2 fruit fly cellular contexts compared by ENCODE assay signal in the genomic region with DNA sequence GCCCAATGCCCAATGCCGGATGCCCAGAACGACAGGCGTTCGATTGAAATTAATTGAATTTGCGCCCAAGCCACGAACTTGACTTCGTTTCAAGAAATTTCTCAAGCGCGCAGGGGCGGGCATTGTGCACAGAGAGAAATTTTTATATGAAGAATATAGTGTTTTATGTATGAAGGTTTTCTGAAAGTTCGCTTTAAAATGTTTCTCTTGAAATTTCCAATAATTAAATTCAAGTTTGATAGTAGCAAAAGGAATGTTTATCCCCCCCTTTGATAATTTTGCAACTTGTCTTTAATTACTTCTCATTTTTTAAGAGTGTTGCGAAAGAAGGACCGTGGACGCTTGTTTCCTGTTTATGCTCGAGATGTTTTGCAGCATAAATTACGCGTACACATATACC.
TF ChIP-seq lines count a peak whose summit lies in the region.

No protein-coding gene starts in this region.

TF ChIP-seq in whole organism, embryonic, 481 proteins besides CTCF, POLR2A, EP300 and RAD21 (continued from another document and continues in another):
- TF ChIP-seq CG17612 (GFP tag; IDR thresholded peaks at IDR 0.05; lab: Robert Waterston, UW) (no peak), ac (GFP tag; optimal IDR thresholded peaks at IDR 0.05; lab: Kevin White, UChicago) (no peak), mld (GFP tag; IDR thresholded peaks at IDR 0.05; lab: Robert Waterston, UW; ENCODE audit: partially characterized antibody) (no peak), Xbp1 (GFP tag; optimal IDR thresholded peaks at IDR 0.05; lab: Kevin White, UChicago) (peak; percentile 20), klu (GFP tag; IDR thresholded peaks at IDR 0.05; lab: Robert Waterston, UW) (no peak), Scr (GFP tag; IDR thresholded peaks at IDR 0.05; lab: Robert Waterston, UW; ENCODE audit: partially characterized antibody) (no peak), sisA (GFP tag; IDR thresholded peaks at IDR 0.05; lab: Robert Waterston, UW) (no peak; the same call in 1 of the 2 replicates), Neu2 (GFP tag; optimal IDR thresholded peaks at IDR 0.05; lab: Kevin White, UChicago; ENCODE audit: borderline replicate concordance) (no peak), pita (GFP tag; optimal IDR thresholded peaks at IDR 0.05; lab: Kevin White, UChicago) (no peak), CG32767 (GFP tag; IDR thresholded peaks at IDR 0.05; lab: Robert Waterston, UW) (no peak), Doc2 (GFP tag; IDR thresholded peaks at IDR 0.05; lab: Robert Waterston, UW) (no peak), aop (GFP tag; IDR thresholded peaks at IDR 0.05; lab: Robert Waterston, UW) (no peak), CG12769 (tag; optimal IDR thresholded peaks at IDR 0.05; lab: Kevin White, UChicago) (no peak), CG12104 (GFP tag; optimal IDR thresholded peaks at IDR 0.05; lab: Kevin White, UChicago) (no peak), CG31441 (GFP tag; IDR thresholded peaks at IDR 0.05; lab: Robert Waterston, UW) (peak; percentile 42; the same call in 1 of the 2 replicates), repo (GFP tag; optimal IDR thresholded peaks at IDR 0.05; lab: Kevin White, UChicago) (no peak), CG4707 (GFP tag; optimal IDR thresholded peaks at IDR 0.05; lab: Kevin White, UChicago) (no peak), HLH4C (GFP tag; IDR thresholded peaks at IDR 0.05; lab: Robert Waterston, UW; ENCODE audit: partially characterized antibody) (no peak), CG14667 (GFP tag; IDR thresholded peaks at IDR 0.05; lab: Robert Waterston, UW) (no peak), CG12071 (GFP tag; optimal IDR thresholded peaks at IDR 0.05; lab: Kevin White, UChicago) (no peak), Nf-YC (tag; optimal IDR thresholded peaks at IDR 0.05; lab: Kevin White, UChicago) (no peak), CG13123 (GFP tag; optimal IDR thresholded peaks at IDR 0.05; lab: Kevin White, UChicago) (no peak), pzg (GFP tag; optimal IDR thresholded peaks at IDR 0.05; lab: Kevin White, UChicago) (no peak), CG10274 (GFP tag; optimal IDR thresholded peaks at IDR 0.05; lab: Kevin White, UChicago) (no peak), CG4854 (GFP tag; optimal IDR thresholded peaks at IDR 0.05; lab: Kevin White, UChicago) (no peak), Fer2 (tag; optimal IDR thresholded peaks at IDR 0.05; lab: Kevin White, UChicago) (no peak), Ada2b (GFP tag; IDR thresholded peaks at IDR 0.05; lab: Robert Waterston, UW) (0 out of 2 replicates have a peak, but pooled peaks have one; percentile 8), TFAM (GFP tag; optimal IDR thresholded peaks at IDR 0.05; lab: Kevin White, UChicago) (no peak), insv (GFP tag; optimal IDR thresholded peaks at IDR 0.05; lab: Kevin White, UChicago) (no peak), CG2129 (GFP tag; IDR thresholded peaks at IDR 0.05; lab: Robert Waterston, UW; ENCODE audit: partially characterized antibody) (no peak), nmo (GFP tag; optimal IDR thresholded peaks at IDR 0.05; lab: Kevin White, UChicago) (peak; percentile 17), Sox100B (GFP tag; optimal IDR thresholded peaks at IDR 0.05; lab: Kevin White, UChicago) (peak; percentile 5), CG14441 (GFP tag; IDR thresholded peaks at IDR 0.05; lab: Robert Waterston, UW) (no peak), ash1 (GFP tag; optimal IDR thresholded peaks at IDR 0.05; lab: Kevin White, UChicago) (no peak), sob (GFP tag; IDR thresholded peaks at IDR 0.05; lab: Robert Waterston, UW) (no peak), CG15601 (tag; optimal IDR thresholded peaks at IDR 0.05; lab: Kevin White, UChicago) (peak; percentile 11), CG3995 (GFP tag; optimal IDR thresholded peaks at IDR 0.05; lab: Kevin White, UChicago) (no peak), disco-r (GFP tag; optimal IDR thresholded peaks at IDR 0.05; lab: Kevin White, UChicago) (no peak), Ets65A (GFP tag; lab: Kevin White, UChicago) (peak; percentile 69), gsb-n (tag; optimal IDR thresholded peaks at IDR 0.05; lab: Kevin White, UChicago) (no peak), CG18476 (GFP tag; optimal IDR thresholded peaks at IDR 0.05; lab: Kevin White, UChicago) (no peak), CG7928 (GFP tag; optimal IDR thresholded peaks at IDR 0.05; lab: Kevin White, UChicago) (no peak), nerfin-1 (tag; optimal IDR thresholded peaks at IDR 0.05; lab: Kevin White, UChicago) (peak; percentile 9), CG10431 (GFP tag; optimal IDR thresholded peaks at IDR 0.05; lab: Kevin White, UChicago) (no peak), Vsx1 (GFP tag; optimal IDR thresholded peaks at IDR 0.05; lab: Kevin White, UChicago) (no peak), pfk (GFP tag; optimal IDR thresholded peaks at IDR 0.05; lab: Kevin White, UChicago) (no peak), CG43689 (GFP tag; IDR thresholded peaks at IDR 0.05; lab: Robert Waterston, UW) (no peak), CG1603 (tag; optimal IDR thresholded peaks at IDR 0.05; lab: Kevin White, UChicago) (no peak), CG1529 (GFP tag; optimal IDR thresholded peaks at IDR 0.05; lab: Kevin White, UChicago) (no peak), CG8388 (GFP tag; optimal IDR thresholded peaks at IDR 0.05; lab: Kevin White, UChicago) (no peak), Hmx (GFP tag; optimal IDR thresholded peaks at IDR 0.05; lab: Kevin White, UChicago) (no peak), GATAe (GFP tag; conservative IDR thresholded peaks at IDR 0.05; lab: Robert Waterston, UW) (no peak), CG9932 (GFP tag; IDR thresholded peaks at IDR 0.05; lab: Robert Waterston, UW) (no peak), dmrt11E (tag; optimal IDR thresholded peaks at IDR 0.05; lab: Kevin White, UChicago) (peak; percentile 48), CG17186 (GFP tag; optimal IDR thresholded peaks at IDR 0.05; lab: Kevin White, UChicago) (no peak), YL-1 (GFP tag; optimal IDR thresholded peaks at IDR 0.05; lab: Kevin White, UChicago) (no peak), crp (GFP tag; optimal IDR thresholded peaks at IDR 0.05; lab: Kevin White, UChicago) (no peak), CG14860 (GFP tag; IDR thresholded peaks at IDR 0.05; lab: Robert Waterston, UW; ENCODE audit: partially characterized antibody) (no peak), mam (GFP tag; optimal IDR thresholded peaks at IDR 0.05; lab: Kevin White, UChicago) (no peak), CG2712 (tag; optimal IDR thresholded peaks at IDR 0.05; lab: Kevin White, UChicago) (peak; percentile 44), CG13287 (GFP tag; IDR thresholded peaks at IDR 0.05; lab: Robert Waterston, UW; ENCODE audit: partially characterized antibody) (no peak), Taf1 (GFP tag; IDR thresholded peaks at IDR 0.05; lab: Robert Waterston, UW) (no peak), CG12299 (tag; optimal IDR thresholded peaks at IDR 0.05; lab: Kevin White, UChicago) (no peak), seq (GFP tag; IDR thresholded peaks at IDR 0.05; lab: Robert Waterston, UW) (no peak), Dref (GFP tag; IDR thresholded peaks at IDR 0.05; lab: Robert Waterston, UW) (no peak), Sry-β (GFP tag; optimal IDR thresholded peaks at IDR 0.05; lab: Kevin White, UChicago) (no peak)

TF ChIP-seq in whole organism, prepupa, 60 proteins besides CTCF, POLR2A, EP300 and RAD21 (continued from another document):
- TF ChIP-seq Sox102F (GFP tag; optimal IDR thresholded peaks at IDR 0.05; lab: Kevin White, UChicago) (no peak), CG8632 (GFP tag; optimal IDR thresholded peaks at IDR 0.05; lab: Kevin White, UChicago) (no peak), CG8319 (GFP tag; optimal IDR thresholded peaks at IDR 0.05; lab: Kevin White, UChicago) (no peak), net (GFP tag; optimal IDR thresholded peaks at IDR 0.05; lab: Kevin White, UChicago) (no peak), CG3032 (tag; optimal IDR thresholded peaks at IDR 0.05; lab: Kevin White, UChicago) (no peak), Sox14 (GFP tag; optimal IDR thresholded peaks at IDR 0.05; lab: Kevin White, UChicago) (no peak), CG4318 (GFP tag; optimal IDR thresholded peaks at IDR 0.05; lab: Kevin White, UChicago) (no peak), CG16779 (tag; optimal IDR thresholded peaks at IDR 0.05; lab: Kevin White, UChicago) (no peak), Eip93F (GFP tag; optimal IDR thresholded peaks at IDR 0.05; lab: Kevin White, UChicago) (no peak), fd59A (GFP tag; optimal IDR thresholded peaks at IDR 0.05; lab: Kevin White, UChicago) (no peak), CG6276 (GFP tag; optimal IDR thresholded peaks at IDR 0.05; lab: Kevin White, UChicago) (no peak), salr (GFP tag; optimal IDR thresholded peaks at IDR 0.05; lab: Kevin White, UChicago) (no peak), cyc (GFP tag; optimal IDR thresholded peaks at IDR 0.05; lab: Kevin White, UChicago) (no peak)
